Fruit fly (Drosophila melanogaster): ENCODE data around the gene dnc.

Gene dnc

dm6 chrX:3381667-3382066 lies 205.4 kb downstream of the dnc start:
- no peak for TF ChIP-seq Rel (GFP tag; optimal IDR thresholded peaks at IDR 0.05)
- peak; percentile 20 for TF ChIP-seq Rel (tag; optimal IDR thresholded peaks at IDR 0.05)
- peak; percentile 96 for TF ChIP-seq ey (GFP tag; optimal IDR thresholded peaks at IDR 0.05)
- TF ChIP-seq dmrt93B (GFP tag; optimal IDR thresholded peaks at IDR 0.05), result peak; percentile 79
- TF ChIP-seq CG32264 (GFP tag; optimal IDR thresholded peaks at IDR 0.05), result peak; percentile 83
- TF ChIP-seq GATAd (GFP tag; optimal IDR thresholded peaks at IDR 0.05), result no peak
- TF ChIP-seq woc (GFP tag; optimal IDR thresholded peaks at IDR 0.05), result peak; percentile 92
- peak; percentile 65 for TF ChIP-seq brk (GFP tag; optimal IDR thresholded peaks at IDR 0.05)
- no peak for TF ChIP-seq dsf (GFP tag; optimal IDR thresholded peaks at IDR 0.05; ENCODE audit: borderline replicate concordance)
- peak; percentile 87 for TF ChIP-seq Hnf4 (GFP tag; optimal IDR thresholded peaks at IDR 0.05)
- TF ChIP-seq psq (GFP tag; optimal IDR thresholded peaks at IDR 0.05), result peak; percentile 91
- TF ChIP-seq Jra (GFP tag; optimal IDR thresholded peaks at IDR 0.05), result peak; percentile 28
- peak; percentile 84 for TF ChIP-seq Sp1 (GFP tag; optimal IDR thresholded peaks at IDR 0.05)
- TF ChIP-seq foxo (GFP tag; optimal IDR thresholded peaks at IDR 0.05), result peak; percentile 45 to 93
- TF ChIP-seq HLH106 (tag; optimal IDR thresholded peaks at IDR 0.05), result peak; percentile 87
- no peak for TF ChIP-seq dl (GFP tag; optimal IDR thresholded peaks at IDR 0.05; ENCODE audit: insufficient read depth in 1 of 2, partially characterized antibody in 2 of 2)
- TF ChIP-seq OdsH (GFP tag; optimal IDR thresholded peaks at IDR 0.05), result peak; percentile 92
- TF ChIP-seq CrebA (GFP tag; optimal IDR thresholded peaks at IDR 0.05; ENCODE audit: borderline replicate concordance), result no peak
- no peak for TF ChIP-seq Myc (optimal IDR thresholded peaks at IDR 0.05)
- peak; percentile 54 for TF ChIP-seq sage (GFP tag; optimal IDR thresholded peaks at IDR 0.05)
- TF ChIP-seq h (GFP tag; optimal IDR thresholded peaks at IDR 0.05), result peak; percentile 94
- peak; percentile 93 for TF ChIP-seq fru (GFP tag; optimal IDR thresholded peaks at IDR 0.05)
- TF ChIP-seq Hr83 (GFP tag; optimal IDR thresholded peaks at IDR 0.05; ENCODE audit: poor library complexity, severe bottlenecking), result no peak
- peak; percentile 68 for TF ChIP-seq tai (GFP tag; optimal IDR thresholded peaks at IDR 0.05)
- peak; percentile 5 for TF ChIP-seq Mio (GFP tag; optimal IDR thresholded peaks at IDR 0.05)
- TF ChIP-seq Dif (GFP tag; optimal IDR thresholded peaks at IDR 0.05; ENCODE audit: partially characterized antibody), result no peak
- TF ChIP-seq lola (GFP tag; optimal IDR thresholded peaks at IDR 0.05), result no peak
- TF ChIP-seq usp (GFP tag; optimal IDR thresholded peaks at IDR 0.05), result no peak
- no peak for TF ChIP-seq Vsx2 (GFP tag; optimal IDR thresholded peaks at IDR 0.05; ENCODE audit: partially characterized antibody)
- no peak for TF ChIP-seq N (GFP tag; optimal IDR thresholded peaks at IDR 0.05)
- TF ChIP-seq Abd-B (GFP tag; optimal IDR thresholded peaks at IDR 0.05), result no peak
- peak; percentile 93 for TF ChIP-seq br (GFP tag; optimal IDR thresholded peaks at IDR 0.05)
- peak; percentile 35 for TF ChIP-seq CG9705 (GFP tag; optimal IDR thresholded peaks at IDR 0.05)
- TF ChIP-seq Hr78 (GFP tag; optimal IDR thresholded peaks at IDR 0.05), result no peak
- peak; percentile 55 for TF ChIP-seq sv (GFP tag; optimal IDR thresholded peaks at IDR 0.05)
- peak; percentile 91 for TF ChIP-seq rgr (GFP tag; optimal IDR thresholded peaks at IDR 0.05)
- TF ChIP-seq jim (GFP tag; optimal IDR thresholded peaks at IDR 0.05), result no peak
- no peak for TF ChIP-seq Dfd (GFP tag; optimal IDR thresholded peaks at IDR 0.05)
- peak; percentile 49 for TF ChIP-seq pan (optimal IDR thresholded peaks at IDR 0.05)

dm6 chrX:3382075-3382474 lies 205.8 kb downstream of the dnc start:
- TF ChIP-seq jim (GFP tag; optimal IDR thresholded peaks at IDR 0.05) (no peak), pan (optimal IDR thresholded peaks at IDR 0.05) (no peak), Mio (GFP tag; optimal IDR thresholded peaks at IDR 0.05) (no peak), Hr83 (GFP tag; optimal IDR thresholded peaks at IDR 0.05; ENCODE audit: poor library complexity, severe bottlenecking) (no peak), Vsx2 (GFP tag; optimal IDR thresholded peaks at IDR 0.05; ENCODE audit: partially characterized antibody) (peak; percentile 26), CG32264 (GFP tag; optimal IDR thresholded peaks at IDR 0.05) (no peak)

Measured in whole organism, wandering third instar larva.